Worm (Caenorhabditis elegans) whole organism, midembryonic: ENCODE data around the gene K02F6.1.
A peak's percentile ranks its signal among the peaks of the same experiment; 100 is the strongest.
"Not testable (repeated sequence)": the region's sequence is repeated elsewhere in the genome, so short reads cannot be mapped to it uniquely, and the experiment has no call there.

Experiments
- T22C8.4 ChIP-seq: fragments of 200-800 bp; sonication (Bioruptor generic); IDR thresholded peaks from 2 replicates; pipeline ENCODE4 v1.3.6; 2022; ENCODE audit warnings: missing genetic modification characterization, missing compliant biosample characterization
- cog-1 ChIP-seq: sonication (generic microtip); optimal IDR thresholded peaks from 2 replicates; lab custom pipeline; 2016; ENCODE audit warnings: missing genetic modification characterization, missing compliant biosample characterization
- flt-1 ChIP-seq: fragments of 200-800 bp; sonication (Bioruptor generic); IDR thresholded peaks from 2 replicates; pipeline ENCODE4 v1.3.6; 2022; ENCODE audit warnings: missing genetic modification characterization, missing compliant biosample characterization
- klf-2 ChIP-seq: fragments of 200-800 bp; sonication (Bioruptor generic); conservative IDR thresholded peaks from 2 replicates; pipeline ENCODE4 v1.3.6; 2022; ENCODE audit warnings: missing genetic modification reagents, missing genetic modification characterization, missing compliant biosample characterization
- med-1 ChIP-seq: sonication (generic microtip); optimal IDR thresholded peaks from 2 replicates; lab custom pipeline; 2017; ENCODE audit warnings: missing genetic modification characterization, mild to moderate bottlenecking, missing compliant biosample characterization, antibody characterized with exemption, missing genetic modification reagents; ENCODE audit not compliant: insufficient read depth
- ref-1 ChIP-seq: fragments of 200-800 bp; sonication (Bioruptor generic); conservative IDR thresholded peaks from 2 replicates; pipeline ENCODE4 v1.3.6; 2022; ENCODE audit warnings: missing genetic modification reagents, missing genetic modification characterization, missing compliant biosample characterization
- tab-1 ChIP-seq: fragments of 200-800 bp; sonication (Bioruptor generic); IDR thresholded peaks from 2 replicates; pipeline ENCODE4 v1.3.6; 2022; ENCODE audit warnings: missing genetic modification characterization, missing compliant biosample characterization
- ztf-23 ChIP-seq: fragments of 200-800 bp; sonication (Bioruptor generic); IDR thresholded peaks from 2 replicates; pipeline ENCODE4 v1.3.6; 2022; ENCODE audit warnings: missing genetic modification reagents, missing genetic modification characterization, missing compliant biosample characterization
- ztf-29 ChIP-seq: fragments of 200-800 bp; sonication (Bioruptor generic); IDR thresholded peaks from 2 replicates; pipeline ENCODE4 v1.3.6; 2022; ENCODE audit warnings: missing genetic modification reagents, missing genetic modification characterization, missing compliant biosample characterization

Gene K02F6.1

ce11 chrII:2553030-2553429, 732 bp upstream of the K02F6.1 start:
- no peak for TF ChIP-seq ztf-29 (GFP tag; lab: Robert Waterston, UW)
- no peak for TF ChIP-seq ref-1
- no peak for TF ChIP-seq ztf-23 (GFP tag; lab: Robert Waterston, UW)
- no peak for TF ChIP-seq med-1 (GFP tag; lab: Kevin White, UChicago)
- no peak for TF ChIP-seq tab-1 (GFP tag; lab: Robert Waterston, UW)
- TF ChIP-seq klf-2: no peak
- no peak for TF ChIP-seq flt-1 (GFP tag; lab: Robert Waterston, UW)
- TF ChIP-seq T22C8.4 (GFP tag; lab: Robert Waterston, UW): no peak
- TF ChIP-seq cog-1 (tag; lab: Kevin White, UChicago): no peak

- peak; percentile 33; the same call in 1 of the 2 replicates for TF ChIP-seq ztf-29 (GFP tag; lab: Robert Waterston, UW)
- peak; percentile 39; the same call in 1 of the 2 replicates for TF ChIP-seq flt-1 (GFP tag; lab: Robert Waterston, UW)
These were observed 2.6 kb downstream of the K02F6.1 start for ce11 chrII:2556388-2556787.

- TF ChIP-seq med-1 (GFP tag; lab: Kevin White, UChicago) (no peak), klf-2 (no peak), ref-1 (no peak), cog-1 (tag; lab: Kevin White, UChicago) (no peak), ztf-23 (GFP tag; lab: Robert Waterston, UW) (no peak), tab-1 (GFP tag; lab: Robert Waterston, UW) (no peak), T22C8.4 (GFP tag; lab: Robert Waterston, UW) (no peak), ztf-29 (GFP tag; lab: Robert Waterston, UW) (no peak)
These were observed 10.2 kb downstream of the K02F6.1 start, which contains the start of gene nep-18 for ce11 chrII:2563973-2564372. nep-18 (minus strand) TSS chrII:2564073.

- TF ChIP-seq cog-1 (tag; lab: Kevin White, UChicago): peak; percentile 49
- no peak for TF ChIP-seq ref-1
These were observed 11.1 kb downstream of the K02F6.1 start, which contains the start of gene usp-39 for ce11 chrII:2564899-2565298. usp-39 (plus strand) TSS chrII:2565275.

- TF ChIP-seq T22C8.4 (GFP tag; lab: Robert Waterston, UW): no peak
These were observed 24.5 kb downstream of the K02F6.1 start for ce11 chrII:2578216-2578615.

- TF ChIP-seq flt-1 (GFP tag; lab: Robert Waterston, UW) (no peak), tab-1 (GFP tag; lab: Robert Waterston, UW) (no peak), ztf-23 (GFP tag; lab: Robert Waterston, UW) (no peak), ref-1 (no peak), T22C8.4 (GFP tag; lab: Robert Waterston, UW) (no peak), cog-1 (tag; lab: Kevin White, UChicago) (no peak), med-1 (GFP tag; lab: Kevin White, UChicago) (no peak), ztf-29 (GFP tag; lab: Robert Waterston, UW) (no peak), klf-2 (no peak)
These were observed 29.3 kb downstream of the K02F6.1 start, which contains the start of gene sri-74 for ce11 chrII:2583044-2583443. sri-74 (minus strand) TSS chrII:2583144.

- TF ChIP-seq ztf-23 (GFP tag; lab: Robert Waterston, UW) (no peak), cog-1 (tag; lab: Kevin White, UChicago) (no peak), ref-1 (no peak), T22C8.4 (GFP tag; lab: Robert Waterston, UW) (no peak), tab-1 (GFP tag; lab: Robert Waterston, UW) (no peak), klf-2 (no peak), ztf-29 (GFP tag; lab: Robert Waterston, UW) (no peak), med-1 (GFP tag; lab: Kevin White, UChicago) (no peak), flt-1 (GFP tag; lab: Robert Waterston, UW) (no peak)
These were observed 31.7 kb downstream of the K02F6.1 start, which contains the start of gene sri-36 for ce11 chrII:2585493-2585892. sri-36 (minus strand) TSS chrII:2585593.

- TF ChIP-seq T22C8.4 (GFP tag; lab: Robert Waterston, UW) (no peak), tab-1 (GFP tag; lab: Robert Waterston, UW) (no peak), cog-1 (tag; lab: Kevin White, UChicago) (no peak), med-1 (GFP tag; lab: Kevin White, UChicago) (no peak), klf-2 (no peak), ztf-29 (GFP tag; lab: Robert Waterston, UW) (no peak), flt-1 (GFP tag; lab: Robert Waterston, UW) (no peak), ref-1 (no peak), ztf-23 (GFP tag; lab: Robert Waterston, UW) (no peak)
These were observed 33.2 kb downstream of the K02F6.1 start, which contains the start of the genes F33H12.7 and sri-39 for ce11 chrII:2586861-2587554. F33H12.7 (minus strand) TSS chrII:2586911. sri-39 (plus strand) TSS chrII:2587504.

ce11 chrII:2600176-2600575, 46.4 kb downstream of the K02F6.1 start, which contains the start of gene F33H12.1:
F33H12.1 (plus strand) TSS chrII:2600476.
- not testable (repeated sequence) for TF ChIP-seq med-1 (GFP tag; lab: Kevin White, UChicago); flt-1 (GFP tag; lab: Robert Waterston, UW); klf-2

ce11 chrII:2600931-2601330, 47.2 kb downstream of the K02F6.1 start:
- TF ChIP-seq ztf-29 (GFP tag; lab: Robert Waterston, UW) (no peak), ztf-23 (GFP tag; lab: Robert Waterston, UW) (no peak), T22C8.4 (GFP tag; lab: Robert Waterston, UW) (no peak)
